Fruit fly (Drosophila melanogaster): Measurements from ENCODE around the gene CG31886.

Gene CG31886

dm6 chr2L:8951184-8951934, 7.5 kb downstream of the CG31886 start, which contains the start of gene C1GalTA (continued):
- TF ChIP-seq lz (GFP tag; optimal IDR thresholded peaks at IDR 0.05) (peak; percentile 88), Sox102F (GFP tag; optimal IDR thresholded peaks at IDR 0.05) (peak; percentile 85), CG11902 (GFP tag; optimal IDR thresholded peaks at IDR 0.05) (peak; percentile 82), topi (GFP tag; optimal IDR thresholded peaks at IDR 0.05) (peak; percentile 88), CG6808 (GFP tag; optimal IDR thresholded peaks at IDR 0.05) (peak; percentile 97), Sox14 (GFP tag; optimal IDR thresholded peaks at IDR 0.05) (peak; percentile 87), Met (GFP tag; optimal IDR thresholded peaks at IDR 0.05) (peak; percentile 89), CG32006 (GFP tag; optimal IDR thresholded peaks at IDR 0.05) (peak; percentile 97), CG15336 (GFP tag; IDR thresholded peaks at IDR 0.05) (peak; percentile 98), CG10631 (GFP tag; optimal IDR thresholded peaks at IDR 0.05) (peak; percentile 98), OdsH (GFP tag; optimal IDR thresholded peaks at IDR 0.05) (peak; percentile 96), CG7368 (GFP tag; optimal IDR thresholded peaks at IDR 0.05) (peak; percentile 93), Ets21C (GFP tag; optimal IDR thresholded peaks at IDR 0.05) (peak; percentile 75), Gug (GFP tag; IDR thresholded peaks at IDR 0.05) (peak; percentile 96), net (GFP tag; optimal IDR thresholded peaks at IDR 0.05) (peak; percentile 92), Hr39 (GFP tag; optimal IDR thresholded peaks at IDR 0.05) (peak; percentile 71), Sox15 (GFP tag; optimal IDR thresholded peaks at IDR 0.05) (peak; percentile 78), Eip75B (GFP tag; optimal IDR thresholded peaks at IDR 0.05) (peak; percentile 86)

- TF ChIP-seq Sox14 (GFP tag; optimal IDR thresholded peaks at IDR 0.05): peak; percentile 78
- TF ChIP-seq Ets21C (GFP tag; optimal IDR thresholded peaks at IDR 0.05): peak; percentile 64
- peak; percentile 50 to 58 for TF ChIP-seq ss (GFP tag; optimal IDR thresholded peaks at IDR 0.05)
- TF ChIP-seq svp (GFP tag): peak; percentile 89
- no peak for TF ChIP-seq fkh (GFP tag; optimal IDR thresholded peaks at IDR 0.05)
- peak; percentile 75 for TF ChIP-seq Eip93F (GFP tag; optimal IDR thresholded peaks at IDR 0.05)
- peak; percentile 64 for TF ChIP-seq OdsH (GFP tag; optimal IDR thresholded peaks at IDR 0.05)
- TF ChIP-seq pdm3 (GFP tag; optimal IDR thresholded peaks at IDR 0.05): peak; percentile 57
- peak; percentile 58 for TF ChIP-seq CG10669 (GFP tag; optimal IDR thresholded peaks at IDR 0.05)
- TF ChIP-seq lz (GFP tag; optimal IDR thresholded peaks at IDR 0.05): peak; percentile 83
- 0 out of 2 replicates have a peak, but pooled peaks have one; percentile 11 for TF ChIP-seq Gug (GFP tag; IDR thresholded peaks at IDR 0.05)
- peak; percentile 51 for TF ChIP-seq net (GFP tag; optimal IDR thresholded peaks at IDR 0.05)
- TF ChIP-seq CG8319 (GFP tag; optimal IDR thresholded peaks at IDR 0.05): peak; percentile 19
- TF ChIP-seq CG34406 (GFP tag; optimal IDR thresholded peaks at IDR 0.05): peak; percentile 72
- TF ChIP-seq Hr4 (GFP tag; optimal IDR thresholded peaks at IDR 0.05): peak; percentile 30
- TF ChIP-seq dac (GFP tag; optimal IDR thresholded peaks at IDR 0.05): no peak
- no peak for TF ChIP-seq CG1621 (tag; optimal IDR thresholded peaks at IDR 0.05)
- TF ChIP-seq salr (GFP tag; optimal IDR thresholded peaks at IDR 0.05): peak; percentile 41 to 68
- TF ChIP-seq CG10631 (GFP tag; optimal IDR thresholded peaks at IDR 0.05): peak; percentile 69
- TF ChIP-seq achi (GFP tag; optimal IDR thresholded peaks at IDR 0.05): peak; percentile 63
- TF ChIP-seq topi (GFP tag; optimal IDR thresholded peaks at IDR 0.05): peak; percentile 84
- TF ChIP-seq CG6276 (GFP tag; optimal IDR thresholded peaks at IDR 0.05): no peak
- TF ChIP-seq CG6792 (GFP tag; optimal IDR thresholded peaks at IDR 0.05): peak; percentile 67
- TF ChIP-seq CG3919 (GFP tag; optimal IDR thresholded peaks at IDR 0.05): peak; percentile 73
- peak; percentile 80 for TF ChIP-seq Hr39 (GFP tag; optimal IDR thresholded peaks at IDR 0.05)
- TF ChIP-seq CG3032 (tag; optimal IDR thresholded peaks at IDR 0.05): peak; percentile 64
- TF ChIP-seq CG16779 (tag; optimal IDR thresholded peaks at IDR 0.05): no peak
- TF ChIP-seq eg (GFP tag; IDR thresholded peaks at IDR 0.05): no peak
- no peak for TF ChIP-seq fd85E (GFP tag; optimal IDR thresholded peaks at IDR 0.05)
- TF ChIP-seq CG7368 (GFP tag; optimal IDR thresholded peaks at IDR 0.05): peak; percentile 28
- TF ChIP-seq Eip75B (GFP tag; optimal IDR thresholded peaks at IDR 0.05): peak; percentile 62
- TF ChIP-seq CG11294 (GFP tag; IDR thresholded peaks at IDR 0.05): no peak
- TF ChIP-seq Ets96B (tag; optimal IDR thresholded peaks at IDR 0.05): peak; percentile 48
- 0 out of 3 replicates have a peak, but pooled peaks have one; percentile 52 for TF ChIP-seq CG6163 (GFP tag; IDR thresholded peaks at IDR 0.05)
- peak; percentile 37 for TF ChIP-seq CG11762 (GFP tag; optimal IDR thresholded peaks at IDR 0.05; ENCODE audit: insufficient read depth)
- TF ChIP-seq CG8119 (GFP tag; IDR thresholded peaks at IDR 0.05): no peak
- peak; percentile 84 for TF ChIP-seq Eip78C (GFP tag)
- peak; percentile 67 for TF ChIP-seq Smox (GFP tag; optimal IDR thresholded peaks at IDR 0.05)
Measured at dm6 chr2L:8949919-8950722, 8.7 kb downstream of the CG31886 start.

Measured in whole organism, prepupa.